Worm (Caenorhabditis elegans) whole organism, young adult: Measurements from ENCODE around the gene F38B2.4.

Experiments
- C06A6.2 ChIP-seq: fragments of 200-800 bp; sonication (Bioruptor generic); conservative IDR thresholded peaks from 2 replicates; pipeline ENCODE4 v1.3.6; 2022; ENCODE audit warnings: missing genetic modification characterization, missing compliant biosample characterization
- F37B4.10 ChIP-seq: fragments of 200-800 bp; sonication (Bioruptor generic); IDR thresholded peaks from 2 replicates; pipeline ENCODE4 v1.3.6; 2022; ENCODE audit warnings: missing genetic modification characterization, missing compliant biosample characterization
- cebp-1 ChIP-seq, 2 experiments: fragments of 200-800 bp in 1 of 2; sonication (Bioruptor generic) in 1 of 2; sonication (generic microtip) in 1 of 2; IDR thresholded peaks in 1 of 2; optimal IDR thresholded peaks in 1 of 2; 2 replicates each; pipeline versions ENCODE4 v1.3.6 to Lab custom; 2017 to 2022; ENCODE audit warnings: missing compliant biosample characterization in 2 of 2, missing genetic modification characterization in 2 of 2, mild to moderate bottlenecking in 1 of 2, missing genetic modification reagents in 1 of 2, moderate library complexity in 1 of 2
- ceh-27 ChIP-seq: fragments of 200-800 bp; sonication (Bioruptor generic); optimal IDR thresholded peaks from 2 replicates; lab custom pipeline; 2018; ENCODE audit warnings: mild to moderate bottlenecking, missing genetic modification characterization, moderate library complexity, missing compliant biosample characterization
- fkh-3 ChIP-seq: sonication (generic microtip); optimal IDR thresholded peaks from 2 replicates; lab custom pipeline; 2016; ENCODE audit warnings: mild to moderate bottlenecking, missing genetic modification characterization, missing compliant biosample characterization
- let-607 ChIP-seq, 2 experiments: fragments of 200-800 bp in 1 of 2; sonication (Bioruptor generic) in 1 of 2; sonication (generic microtip) in 1 of 2; optimal IDR thresholded peaks; 2 replicates each; lab custom pipeline; 2016 to 2018; ENCODE audit warnings: mild to moderate bottlenecking in 2 of 2, missing compliant biosample characterization in 2 of 2, missing genetic modification characterization in 2 of 2, moderate library complexity in 2 of 2, missing genotype in 1 of 2
- lin-40 ChIP-seq: sonication (generic microtip); optimal IDR thresholded peaks from 2 replicates; lab custom pipeline; 2016; ENCODE audit warnings: missing genetic modification characterization, mild to moderate bottlenecking, missing compliant biosample characterization, missing genotype, missing genetic modification reagents
- lin-54 ChIP-seq: fragments of 200-800 bp; sonication (Bioruptor generic); optimal IDR thresholded peaks from 2 replicates; lab custom pipeline; 2018; ENCODE audit warnings: mild to moderate bottlenecking, missing genetic modification characterization, missing compliant biosample characterization
- lir-1 ChIP-seq: fragments of 200-800 bp; sonication (Bioruptor generic); conservative IDR thresholded peaks from 2 replicates; pipeline ENCODE4 v1.3.6; 2022; ENCODE audit warnings: missing genetic modification reagents, missing genetic modification characterization, missing compliant biosample characterization
- madf-8 ChIP-seq: fragments of 200-800 bp; sonication (Bioruptor generic); conservative IDR thresholded peaks from 2 replicates; pipeline ENCODE4 v1.3.6; 2022; ENCODE audit warnings: missing genetic modification reagents, missing genetic modification characterization, missing compliant biosample characterization
- nfyb-1 ChIP-seq: fragments of 200-800 bp; sonication (Bioruptor generic); IDR thresholded peaks from 2 replicates; pipeline ENCODE4 v1.3.6; 2022; ENCODE audit warnings: missing genetic modification reagents, missing genetic modification characterization, missing compliant biosample characterization
- pha-4 ChIP-seq: fragments of 150-350 bp; sonication (generic microtip); optimal IDR thresholded peaks from 2 replicates; lab custom pipeline; 2014; ENCODE audit warnings: missing biosample characterization, missing genetic modification reagents, missing genetic modification characterization
- snpc-4 ChIP-seq, 5 experiments: fragments of 150-350 bp in 1 of 5; sonication (generic microtip) in 4 of 5; optimal IDR thresholded peaks; 2 replicates each; lab custom pipeline; 2014 to 2018; ENCODE audit warnings: missing genetic modification characterization in 5 of 5, missing biosample characterization in 3 of 5, antibody characterized with exemption in 2 of 5, mild to moderate bottlenecking in 2 of 5, missing compliant biosample characterization in 2 of 5, missing genotype in 2 of 5, moderate library complexity in 2 of 5, missing genetic modification reagents in 1 of 5
- unc-62 ChIP-seq: fragments of 150-350 bp; optimal IDR thresholded peaks from 2 replicates; lab custom pipeline; 2014; ENCODE audit warnings: missing biosample characterization, missing genetic modification reagents, missing genetic modification characterization

- TF ChIP-seq unc-62 (GFP tag; lab: Kevin White, UChicago) (no peak), cebp-1 (GFP tag; IDR thresholded peaks at IDR 0.05; lab: Robert Waterston, UW) (no peak), cebp-1 (tag; optimal IDR thresholded peaks at IDR 0.05; lab: Kevin White, UChicago) (no peak), ceh-27 (no peak), pha-4 (tag; lab: Kevin White, UChicago) (no peak), C06A6.2 (GFP tag; lab: Robert Waterston, UW) (no peak), lin-54 (GFP tag; lab: Kevin White, UChicago) (no peak), snpc-4 (GFP tag; optimal IDR thresholded peaks at IDR 0.05; lab: Kevin White, UChicago) (no peak), snpc-4 (tag; optimal IDR thresholded peaks at IDR 0.05; lab: Kevin White, UChicago) (no peak), nfyb-1 (GFP tag; lab: Robert Waterston, UW) (no peak), F37B4.10 (no peak), lin-40 (tag; lab: Kevin White, UChicago) (no peak), let-607 (tag; optimal IDR thresholded peaks at IDR 0.05; lab: Kevin White, UChicago) (no peak), madf-8 (no peak), lir-1 (GFP tag; lab: Robert Waterston, UW) (no peak), fkh-3 (no peak)
Observed at ce11 chrX:11286246-11286645, 1.3 kb downstream of the F38B2.4 start, which contains the start of gene F38B2.3.
